Fruit fly (Drosophila melanogaster): ENCODE data around the gene Cchl.

- TF ChIP-seq bab1 (GFP tag; optimal IDR thresholded peaks at IDR 0.05) (no peak), CG7045 (GFP tag; optimal IDR thresholded peaks at IDR 0.05) (no peak), CG5204 (GFP tag; optimal IDR thresholded peaks at IDR 0.05) (no peak), pad (GFP tag; optimal IDR thresholded peaks at IDR 0.05) (no peak), ovo (GFP tag; optimal IDR thresholded peaks at IDR 0.05) (no peak), CG33017 (tag; optimal IDR thresholded peaks at IDR 0.05) (no peak), CG11617 (GFP tag; optimal IDR thresholded peaks at IDR 0.05) (no peak), toe (GFP tag; optimal IDR thresholded peaks at IDR 0.05) (no peak), CG14711 (tag; optimal IDR thresholded peaks at IDR 0.05) (no peak), CG7101 (tag; optimal IDR thresholded peaks at IDR 0.05) (no peak), cic (GFP tag; optimal IDR thresholded peaks at IDR 0.05) (no peak), cnc (optimal IDR thresholded peaks at IDR 0.05) (no peak), Clk (GFP tag; optimal IDR thresholded peaks at IDR 0.05) (no peak)
Measured at dm6 chr3R:22014397-22014796, 12.9 kb downstream of the Cchl start, which contains the start of gene Theg.

All from whole organism, adult.